Worm (Caenorhabditis elegans) whole organism, mixed stage, embryonic: ENCODE data around the gene flh-2.

Source experiments
- M03D4.4 ChIP-seq: sonication (generic microtip); optimal IDR thresholded peaks from 2 replicates; lab custom pipeline; 2017; ENCODE audit warnings: mild to moderate bottlenecking, missing genetic modification characterization, missing compliant biosample characterization
- blmp-1 ChIP-seq: fragments of 150-350 bp; optimal IDR thresholded peaks from 2 replicates; lab custom pipeline; 2014; ENCODE audit warnings: missing biosample characterization, missing genetic modification characterization
- ceh-39 ChIP-seq: fragments of 150-350 bp; optimal IDR thresholded peaks from 2 replicates; lab custom pipeline; 2014; ENCODE audit warnings: missing biosample characterization, missing genetic modification characterization
- drap-1 ChIP-seq: fragments of 200-800 bp; sonication (Bioruptor generic); optimal IDR thresholded peaks from 3 replicates; lab custom pipeline; 2018; ENCODE audit warnings: mild to moderate bottlenecking, missing genetic modification characterization, missing compliant biosample characterization
- elt-1 ChIP-seq: sonication (generic microtip); optimal IDR thresholded peaks from 2 replicates; lab custom pipeline; 2017; ENCODE audit warnings: missing genetic modification characterization, mild to moderate bottlenecking, missing compliant biosample characterization, antibody characterized with exemption, moderate library complexity, borderline replicate concordance; ENCODE audit not compliant: insufficient read depth
- elt-3 ChIP-seq: fragments of 150-350 bp; optimal IDR thresholded peaks from 2 replicates; lab custom pipeline; 2014; ENCODE audit warnings: missing biosample characterization, missing genetic modification characterization
- flh-1 ChIP-seq: fragments of 200-800 bp; sonication (Bioruptor generic); optimal IDR thresholded peaks from 2 replicates; lab custom pipeline; 2018; ENCODE audit warnings: mild to moderate bottlenecking, missing genetic modification characterization, moderate library complexity, missing compliant biosample characterization
- ham-2 ChIP-seq: fragments of 200-800 bp; sonication (Bioruptor generic); optimal IDR thresholded peaks from 2 replicates; lab custom pipeline; 2018; ENCODE audit warnings: mild to moderate bottlenecking, missing genetic modification characterization, missing compliant biosample characterization
- lin-13 ChIP-seq: fragments of 150-350 bp; optimal IDR thresholded peaks from 2 replicates; lab custom pipeline; 2014; ENCODE audit warnings: missing biosample characterization, missing genetic modification characterization
- lin-32 ChIP-seq: fragments of 200-800 bp; sonication (Bioruptor generic); optimal IDR thresholded peaks from 2 replicates; lab custom pipeline; 2018; ENCODE audit warnings: mild to moderate bottlenecking, missing genetic modification characterization, missing compliant biosample characterization
- lsy-2 ChIP-seq: fragments of 150-350 bp; optimal IDR thresholded peaks from 2 replicates; lab custom pipeline; 2014; ENCODE audit warnings: missing biosample characterization, missing genetic modification characterization
- mab-5 ChIP-seq: fragments of 150-350 bp; optimal IDR thresholded peaks from 2 replicates; lab custom pipeline; 2014; ENCODE audit warnings: missing biosample characterization, missing genetic modification characterization
- mep-1 ChIP-seq: fragments of 150-350 bp; optimal IDR thresholded peaks from 2 replicates; lab custom pipeline; 2017; ENCODE audit warnings: missing biosample characterization, missing genetic modification reagents, missing genetic modification characterization, inconsistent platforms
- mls-2 ChIP-seq: sonication (generic microtip); optimal IDR thresholded peaks from 2 replicates; lab custom pipeline; 2016; ENCODE audit warnings: mild to moderate bottlenecking, missing genetic modification characterization, moderate library complexity, missing compliant biosample characterization
- nhr-12 ChIP-seq: fragments of 150-350 bp; optimal IDR thresholded peaks from 2 replicates; lab custom pipeline; 2014; ENCODE audit warnings: missing biosample characterization, missing genetic modification characterization
- nhr-2 ChIP-seq: fragments of 150-350 bp; optimal IDR thresholded peaks from 2 replicates; lab custom pipeline; 2014; ENCODE audit warnings: missing biosample characterization, missing genetic modification characterization
- nhr-237 ChIP-seq: fragments of 150-350 bp; optimal IDR thresholded peaks from 2 replicates; lab custom pipeline; 2014; ENCODE audit warnings: missing biosample characterization, missing genetic modification characterization
- nhr-28 ChIP-seq: fragments of 150-350 bp; optimal IDR thresholded peaks from 2 replicates; lab custom pipeline; 2014; ENCODE audit warnings: missing biosample characterization, missing genetic modification characterization
- nhr-76 ChIP-seq: sonication (generic microtip); optimal IDR thresholded peaks from 2 replicates; lab custom pipeline; 2017; ENCODE audit warnings: missing biosample characterization, missing genetic modification characterization
- pha-4 ChIP-seq: fragments of 150-350 bp; optimal IDR thresholded peaks from 2 replicates; lab custom pipeline; 2018; ENCODE audit warnings: missing biosample characterization, missing genetic modification reagents, missing genetic modification characterization
- sem-2 ChIP-seq: fragments of 200-800 bp; sonication (Bioruptor generic); optimal IDR thresholded peaks from 2 replicates; lab custom pipeline; 2018; ENCODE audit warnings: mild to moderate bottlenecking, missing genetic modification characterization, missing compliant biosample characterization
- snpc-4 ChIP-seq: fragments of 150-350 bp; optimal IDR thresholded peaks from 2 replicates; lab custom pipeline; 2014; ENCODE audit warnings: missing biosample characterization, missing genetic modification characterization
- sptf-1 ChIP-seq: sonication (generic microtip); optimal IDR thresholded peaks from 2 replicates; lab custom pipeline; 2017; ENCODE audit warnings: mild to moderate bottlenecking, missing genetic modification characterization, moderate library complexity, missing compliant biosample characterization
- tbx-8 ChIP-seq: fragments of 200-800 bp; sonication (Bioruptor generic); optimal IDR thresholded peaks from 2 replicates; lab custom pipeline; 2018; ENCODE audit warnings: mild to moderate bottlenecking, missing genetic modification characterization, moderate library complexity, missing compliant biosample characterization
- unc-120 ChIP-seq: sonication (generic microtip); optimal IDR thresholded peaks from 2 replicates; lab custom pipeline; 2017; ENCODE audit warnings: missing genetic modification characterization, missing compliant biosample characterization; ENCODE audit not compliant: poor library complexity, severe bottlenecking
- unc-39 ChIP-seq: fragments of 150-350 bp; optimal IDR thresholded peaks from 2 replicates; lab custom pipeline; 2014; ENCODE audit warnings: missing biosample characterization, missing genetic modification characterization
- unc-62 ChIP-seq: fragments of 150-350 bp; optimal IDR thresholded peaks from 2 replicates; lab custom pipeline; 2014; ENCODE audit warnings: missing biosample characterization, missing genetic modification reagents, missing genetic modification characterization
- zip-8 ChIP-seq: fragments of 150-350 bp; optimal IDR thresholded peaks from 2 replicates; lab custom pipeline; 2014; ENCODE audit warnings: missing biosample characterization, missing genetic modification characterization
- ztf-11 ChIP-seq: fragments of 150-350 bp; optimal IDR thresholded peaks from 2 replicates; lab custom pipeline; 2014; ENCODE audit warnings: missing biosample characterization, missing genetic modification characterization

Gene flh-2

ce11 chrIII:4986790-4987259 lies 34.9 kb downstream of the flh-2 start, which contains the start of the genes C27F2.10 and wdr-60:
C27F2.10 (minus strand) TSS chrIII:4986898.
wdr-60 (plus strand) TSS chrIII:4987209.
- TF ChIP-seq nhr-2 (tag; lab: Kevin White, UChicago) = no peak
- TF ChIP-seq nhr-12 (tag; lab: Kevin White, UChicago) = no peak
- peak; percentile 8 for TF ChIP-seq lin-13 (tag; lab: Kevin White, UChicago)
- TF ChIP-seq mep-1 (tag; lab: Kevin White, UChicago) = peak; percentile 3
- no peak for TF ChIP-seq ztf-11

- no peak for TF ChIP-seq elt-1 (tag; lab: Kevin White, UChicago)
- TF ChIP-seq sem-2 (GFP tag; lab: Kevin White, UChicago) = no peak
- no peak for TF ChIP-seq ztf-11
- no peak for TF ChIP-seq drap-1 (GFP tag; lab: Kevin White, UChicago)
- no peak for TF ChIP-seq mep-1 (tag; lab: Kevin White, UChicago)
- TF ChIP-seq nhr-76 (tag; lab: Kevin White, UChicago) = no peak
- no peak for TF ChIP-seq nhr-12 (tag; lab: Kevin White, UChicago)
- no peak for TF ChIP-seq unc-39
- TF ChIP-seq mls-2 = no peak
- TF ChIP-seq lin-13 (tag; lab: Kevin White, UChicago) = no peak
- TF ChIP-seq lsy-2 = no peak
- TF ChIP-seq lin-32 (GFP tag; lab: Kevin White, UChicago) = no peak
- TF ChIP-seq ham-2 = no peak
- no peak for TF ChIP-seq zip-8 (tag; lab: Kevin White, UChicago)
Measured at ce11 chrIII:4987666-4988065, 35.7 kb downstream of the flh-2 start.

ce11 chrIII:4998111-4998859 lies 46.4 kb downstream of the flh-2 start, which contains the start of gene tmem-131:
tmem-131 (minus strand) TSS chrIII:4998161.
- TF ChIP-seq snpc-4 (tag; lab: Kevin White, UChicago) (no peak), zip-8 (tag; lab: Kevin White, UChicago) (no peak), elt-1 (tag; lab: Kevin White, UChicago) (no peak), lin-13 (tag; lab: Kevin White, UChicago) (no peak), nhr-12 (tag; lab: Kevin White, UChicago) (no peak), sptf-1 (tag; lab: Kevin White, UChicago) (no peak), unc-39 (no peak), ceh-39 (tag; lab: Kevin White, UChicago) (no peak), mab-5 (no peak), nhr-76 (tag; lab: Kevin White, UChicago) (no peak), nhr-28 (tag; lab: Kevin White, UChicago) (no peak), elt-3 (tag; lab: Kevin White, UChicago) (no peak), pha-4 (tag; lab: Kevin White, UChicago) (no peak), drap-1 (GFP tag; lab: Kevin White, UChicago) (no peak)

ce11 chrIII:4998956-4999425 lies 47.1 kb downstream of the flh-2 start, which contains the start of gene smcr-8:
smcr-8 (plus strand) TSS chrIII:4999375.
- no peak for TF ChIP-seq mep-1 (tag; lab: Kevin White, UChicago)
- no peak for TF ChIP-seq lin-13 (tag; lab: Kevin White, UChicago)
- TF ChIP-seq drap-1 (GFP tag; lab: Kevin White, UChicago) = no peak
- TF ChIP-seq nhr-237 = no peak
- no peak for TF ChIP-seq M03D4.4
- TF ChIP-seq tbx-8 (GFP tag; lab: Kevin White, UChicago) = no peak
- TF ChIP-seq nhr-76 (tag; lab: Kevin White, UChicago) = no peak
- no peak for TF ChIP-seq snpc-4 (tag; lab: Kevin White, UChicago)

- no peak for TF ChIP-seq sptf-1 (tag; lab: Kevin White, UChicago)
- no peak for TF ChIP-seq nhr-76 (tag; lab: Kevin White, UChicago)
- TF ChIP-seq blmp-1 = no peak
- no peak for TF ChIP-seq lin-32 (GFP tag; lab: Kevin White, UChicago)
- TF ChIP-seq nhr-12 (tag; lab: Kevin White, UChicago) = no peak
- TF ChIP-seq ham-2 = no peak
- no peak for TF ChIP-seq unc-120 (tag; lab: Kevin White, UChicago)
- TF ChIP-seq unc-62 (GFP tag; lab: Kevin White, UChicago) = no peak
- no peak for TF ChIP-seq lin-13 (tag; lab: Kevin White, UChicago)
- TF ChIP-seq flh-1 (GFP tag; lab: Kevin White, UChicago) = no peak
- no peak for TF ChIP-seq elt-3 (tag; lab: Kevin White, UChicago)
- no peak for TF ChIP-seq M03D4.4
- TF ChIP-seq, all 35 proteins: peak for 0
Measured at ce11 chrIII:5002231-5002630, 50.3 kb downstream of the flh-2 start, which contains the start of gene R144.10. R144.10 (minus strand) TSS chrIII:5002331.
